Worm (Caenorhabditis elegans) whole organism, L3 larva: ENCODE results near the gene Y57G11C.22.

ENCODE experiments used
- ama-1 ChIP-seq: fragments of 150-350 bp; optimal IDR thresholded peaks from 2 replicates; lab custom pipeline; 2018
- ceh-82 ChIP-seq: fragments of 150-350 bp; optimal IDR thresholded peaks from 2 replicates; lab custom pipeline; 2014; ENCODE audit warnings: missing biosample characterization, missing genetic modification characterization
- daf-12 ChIP-seq: fragments of 150-350 bp; optimal IDR thresholded peaks from 2 replicates; lab custom pipeline; 2014; ENCODE audit warnings: missing biosample characterization, missing genetic modification reagents, missing genetic modification characterization
- elt-1 ChIP-seq: fragments of 150-350 bp; optimal IDR thresholded peaks from 2 replicates; lab custom pipeline; 2014; ENCODE audit warnings: missing biosample characterization, missing genetic modification characterization
- fkh-10 ChIP-seq: sonication (generic microtip); optimal IDR thresholded peaks from 2 replicates; lab custom pipeline; 2017; ENCODE audit warnings: missing biosample characterization, missing genetic modification reagents, missing genetic modification characterization
- nhr-11 ChIP-seq: fragments of 150-350 bp; optimal IDR thresholded peaks from 2 replicates; lab custom pipeline; 2014; ENCODE audit warnings: missing biosample characterization, missing genetic modification characterization
- nhr-237 ChIP-seq: fragments of 150-350 bp; optimal IDR thresholded peaks from 2 replicates; lab custom pipeline; 2014; ENCODE audit warnings: missing biosample characterization, missing genetic modification characterization
- nhr-76 ChIP-seq: fragments of 150-350 bp; sonication (generic microtip); optimal IDR thresholded peaks from 5 replicates; lab custom pipeline; 2014; ENCODE audit warnings: missing biosample characterization, missing genetic modification characterization
- pqm-1 ChIP-seq: fragments of 150-350 bp; optimal IDR thresholded peaks from 2 replicates; lab custom pipeline; 2017; ENCODE audit warnings: missing biosample characterization, missing genetic modification characterization, inconsistent platforms
- unc-62 ChIP-seq: fragments of 150-350 bp; sonication (generic microtip); optimal IDR thresholded peaks from 4 replicates; lab custom pipeline; 2014; ENCODE audit warnings: missing biosample characterization, missing genetic modification reagents, missing genetic modification characterization
- zag-1 ChIP-seq: fragments of 150-350 bp; optimal IDR thresholded peaks from 2 replicates; lab custom pipeline; 2014; ENCODE audit warnings: missing biosample characterization, missing genetic modification characterization
- ztf-4 ChIP-seq: fragments of 150-350 bp; optimal IDR thresholded peaks from 2 replicates; lab custom pipeline; 2014; ENCODE audit warnings: missing biosample characterization, missing genetic modification characterization

DNA sequence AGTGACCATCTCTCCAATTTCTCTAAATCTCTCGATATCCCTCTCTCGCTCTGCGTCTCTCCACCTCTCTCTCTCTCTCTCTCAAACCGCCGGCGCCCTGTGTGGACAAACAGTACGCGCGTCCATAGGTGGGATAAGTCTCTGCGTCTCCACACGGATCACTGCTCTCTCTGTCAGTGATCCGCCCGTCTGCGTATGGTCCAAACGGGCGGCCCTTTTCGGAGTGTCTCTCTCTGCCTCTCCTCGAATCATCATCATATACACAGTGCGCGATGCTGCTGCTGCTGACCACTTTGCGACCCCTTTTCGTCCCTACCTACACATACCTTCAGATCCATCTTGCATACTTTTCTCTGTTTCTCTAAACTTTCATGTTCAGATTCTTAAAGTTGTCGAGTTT, 35.3 kb downstream of the Y57G11C.22 start:
- TF ChIP-seq ama-1 (lab: Kevin White, UChicago), result no peak
- TF ChIP-seq fkh-10 (GFP tag; lab: Kevin White, UChicago), result no peak
- TF ChIP-seq nhr-237, result no peak
- TF ChIP-seq ceh-82 (tag; lab: Kevin White, UChicago), result no peak
- TF ChIP-seq nhr-11 (tag; lab: Kevin White, UChicago), result no peak
- TF ChIP-seq unc-62 (GFP tag; lab: Kevin White, UChicago), result no peak
- no peak for TF ChIP-seq ztf-4 (tag; lab: Kevin White, UChicago)
- TF ChIP-seq daf-12 (tag; lab: Kevin White, UChicago), result no peak
- TF ChIP-seq nhr-76 (tag; lab: Kevin White, UChicago), result no peak
- no peak for TF ChIP-seq zag-1 (tag; lab: Kevin White, UChicago)
- TF ChIP-seq pqm-1 (tag; lab: Kevin White, UChicago), result no peak
- no peak for TF ChIP-seq elt-1 (tag; lab: Kevin White, UChicago)
